Worm (Caenorhabditis elegans) whole organism, L3 larva: Measurements from ENCODE around the gene D1054.1.

Experiments
- R02D3.7 ChIP-seq: fragments of 150-350 bp; optimal IDR thresholded peaks from 2 replicates; lab custom pipeline; 2014; ENCODE audit warnings: missing biosample characterization, missing genetic modification characterization
- ZK546.5 ChIP-seq: sonication (generic microtip); optimal IDR thresholded peaks from 2 replicates; lab custom pipeline; 2017; ENCODE audit warnings: missing biosample characterization, missing genetic modification characterization
- aly-2 ChIP-seq: fragments of 150-350 bp; optimal IDR thresholded peaks from 2 replicates; lab custom pipeline; 2014; ENCODE audit warnings: missing biosample characterization, missing genetic modification characterization
- ama-1 ChIP-seq: fragments of 150-350 bp; optimal IDR thresholded peaks from 2 replicates; lab custom pipeline; 2018
- ceh-16 ChIP-seq: sonication (generic microtip); optimal IDR thresholded peaks from 2 replicates; lab custom pipeline; 2017; ENCODE audit warnings: missing biosample characterization, missing genetic modification characterization
- ceh-28 ChIP-seq: fragments of 150-350 bp; optimal IDR thresholded peaks from 2 replicates; lab custom pipeline; 2014; ENCODE audit warnings: missing biosample characterization, missing genetic modification reagents, missing genetic modification characterization
- ceh-9 ChIP-seq: sonication (generic microtip); optimal IDR thresholded peaks from 2 replicates; lab custom pipeline; 2018; ENCODE audit warnings: missing biosample characterization, missing genetic modification characterization
- egl-27 ChIP-seq: sonication (generic microtip); optimal IDR thresholded peaks from 4 replicates; lab custom pipeline; 2017; ENCODE audit warnings: missing biosample characterization, missing genetic modification reagents, missing genetic modification characterization
- egl-5 ChIP-seq: fragments of 150-350 bp; optimal IDR thresholded peaks from 2 replicates; lab custom pipeline; 2017; ENCODE audit warnings: missing biosample characterization, missing genetic modification reagents, missing genetic modification characterization, inconsistent platforms
- elt-1 ChIP-seq: fragments of 150-350 bp; optimal IDR thresholded peaks from 2 replicates; lab custom pipeline; 2014; ENCODE audit warnings: missing biosample characterization, missing genetic modification characterization
- eor-1 ChIP-seq, 2 experiments: fragments of 150-350 bp; optimal IDR thresholded peaks; 2 replicates each; lab custom pipeline; 2014 to 2018; ENCODE audit warnings: missing biosample characterization in 2 of 2, missing genetic modification characterization in 2 of 2
- fkh-10 ChIP-seq: sonication (generic microtip); optimal IDR thresholded peaks from 2 replicates; lab custom pipeline; 2017; ENCODE audit warnings: missing biosample characterization, missing genetic modification reagents, missing genetic modification characterization
- fkh-2 ChIP-seq: fragments of 150-350 bp; optimal IDR thresholded peaks from 2 replicates; lab custom pipeline; 2014; ENCODE audit warnings: missing biosample characterization, missing genetic modification reagents, missing genetic modification characterization
- fos-1 ChIP-seq: fragments of 150-350 bp; optimal IDR thresholded peaks from 2 replicates; lab custom pipeline; 2014; ENCODE audit warnings: missing biosample characterization, missing genetic modification characterization
- jun-1 ChIP-seq: fragments of 150-350 bp; optimal IDR thresholded peaks from 2 replicates; lab custom pipeline; 2014; ENCODE audit warnings: missing biosample characterization, missing genetic modification reagents, missing genetic modification characterization
- lin-15B ChIP-seq: fragments of 150-350 bp; optimal IDR thresholded peaks from 2 replicates; lab custom pipeline; 2014; ENCODE audit warnings: missing biosample characterization, missing genetic modification characterization
- lin-39 ChIP-seq: fragments of 150-350 bp; optimal IDR thresholded peaks from 2 replicates; lab custom pipeline; 2018; ENCODE audit warnings: missing biosample characterization, missing genetic modification reagents, missing genetic modification characterization
- mdl-1 ChIP-seq: fragments of 150-350 bp; optimal IDR thresholded peaks from 2 replicates; lab custom pipeline; 2014; ENCODE audit warnings: missing biosample characterization, missing genetic modification characterization
- mml-1 ChIP-seq: fragments of 150-350 bp; sonication (generic microtip); optimal IDR thresholded peaks from 3 replicates; lab custom pipeline; 2014; ENCODE audit warnings: missing biosample characterization, missing genetic modification characterization
- nfya-1 ChIP-seq: sonication (generic microtip); optimal IDR thresholded peaks from 2 replicates; lab custom pipeline; 2017; ENCODE audit warnings: missing genetic modification characterization, mild to moderate bottlenecking, missing compliant biosample characterization, antibody characterized with exemption, moderate library complexity; ENCODE audit not compliant: insufficient read depth
- nhr-12 ChIP-seq: fragments of 150-350 bp; optimal IDR thresholded peaks from 2 replicates; lab custom pipeline; 2014; ENCODE audit warnings: missing biosample characterization, missing genetic modification characterization
- nhr-23 ChIP-seq: fragments of 150-350 bp; optimal IDR thresholded peaks from 2 replicates; lab custom pipeline; 2014; ENCODE audit warnings: missing biosample characterization, missing genetic modification reagents, missing genetic modification characterization
- nhr-237 ChIP-seq: fragments of 150-350 bp; optimal IDR thresholded peaks from 2 replicates; lab custom pipeline; 2014; ENCODE audit warnings: missing biosample characterization, missing genetic modification characterization
- nhr-25 ChIP-seq: sonication (generic microtip); optimal IDR thresholded peaks from 2 replicates; lab custom pipeline; 2017; ENCODE audit warnings: missing biosample characterization, missing genetic modification characterization
- nhr-43 ChIP-seq: sonication (generic microtip); optimal IDR thresholded peaks from 2 replicates; lab custom pipeline; 2016; ENCODE audit warnings: mild to moderate bottlenecking, missing genetic modification characterization, missing compliant biosample characterization; ENCODE audit not compliant: poor library complexity, severe bottlenecking
- nhr-67 ChIP-seq: fragments of 150-350 bp; optimal IDR thresholded peaks from 2 replicates; lab custom pipeline; 2014; ENCODE audit warnings: missing biosample characterization, missing genetic modification characterization
- nhr-77 ChIP-seq: fragments of 150-350 bp; optimal IDR thresholded peaks from 2 replicates; lab custom pipeline; 2014; ENCODE audit warnings: missing biosample characterization, missing genetic modification characterization
- pha-4 ChIP-seq: fragments of 150-350 bp; optimal IDR thresholded peaks from 2 replicates; lab custom pipeline; 2014; ENCODE audit warnings: missing biosample characterization, missing genetic modification reagents, missing genetic modification characterization
- pqm-1 ChIP-seq: fragments of 150-350 bp; optimal IDR thresholded peaks from 2 replicates; lab custom pipeline; 2017; ENCODE audit warnings: missing biosample characterization, missing genetic modification characterization, inconsistent platforms
- sea-2 ChIP-seq: fragments of 150-350 bp; sonication (generic microtip); optimal IDR thresholded peaks from 4 replicates; lab custom pipeline; 2014; ENCODE audit warnings: missing biosample characterization, missing genetic modification reagents, missing genetic modification characterization
- snpc-4 ChIP-seq: fragments of 150-350 bp; optimal IDR thresholded peaks from 2 replicates; lab custom pipeline; 2014; ENCODE audit warnings: missing biosample characterization, missing genetic modification characterization
- ztf-4 ChIP-seq: fragments of 150-350 bp; optimal IDR thresholded peaks from 2 replicates; lab custom pipeline; 2014; ENCODE audit warnings: missing biosample characterization, missing genetic modification characterization

Gene D1054.1

ce11 chrV:10798090-10798489 lies 28.1 kb upstream of the D1054.1 start, which contains the start of gene srh-184:
TSS of gene srh-184 (minus strand) at chrV:10798190.
- TF ChIP-seq ztf-4 (no peak), nhr-67 (tag; lab: Kevin White, UChicago) (no peak)

- TF ChIP-seq ama-1 (lab: Kevin White, UChicago) (no peak), nhr-77 (tag; lab: Kevin White, UChicago) (no peak), ceh-16 (tag; lab: Kevin White, UChicago) (no peak), lin-15B (tag; lab: Kevin White, UChicago) (no peak), lin-39 (tag; lab: Kevin White, UChicago) (no peak), sea-2 (no peak)
Observed at ce11 chrV:10795494-10795893, 25.5 kb upstream of the D1054.1 start, which contains the start of gene D1054.19. TSS of gene D1054.19 (plus strand) at chrV:10795794.

- TF ChIP-seq mml-1 (no peak), egl-27 (tag; lab: Kevin White, UChicago) (no peak), lin-39 (tag; lab: Kevin White, UChicago) (no peak), nhr-77 (tag; lab: Kevin White, UChicago) (no peak), nhr-67 (tag; lab: Kevin White, UChicago) (no peak), ceh-28 (tag; lab: Kevin White, UChicago) (no peak)
Observed at ce11 chrV:10794463-10794862, 24.4 kb upstream of the D1054.1 start.

ce11 chrV:10793498-10793897 lies 23.5 kb upstream of the D1054.1 start, which contains the start of gene ule-3:
TSS of gene ule-3 (plus strand) at chrV:10793798.
- TF ChIP-seq nhr-67 (tag; lab: Kevin White, UChicago) (no peak), nhr-23 (tag; lab: Kevin White, UChicago) (no peak), nfya-1 (tag; lab: Kevin White, UChicago) (no peak), ztf-4 (no peak), ceh-16 (tag; lab: Kevin White, UChicago) (no peak), fkh-10 (no peak), nhr-43 (no peak), nhr-237 (no peak), mml-1 (no peak), pqm-1 (no peak), snpc-4 (tag; lab: Kevin White, UChicago) (no peak), fkh-2 (no peak), aly-2 (tag; lab: Kevin White, UChicago) (no peak), egl-27 (tag; lab: Kevin White, UChicago) (no peak), nhr-12 (tag; lab: Kevin White, UChicago) (no peak), mdl-1 (no peak), ceh-28 (tag; lab: Kevin White, UChicago) (no peak), eor-1 (tag; optimal IDR thresholded peaks at IDR 0.05; lab: Kevin White, UChicago) (no peak)
- TF ChIP-seq, all 47 proteins: peak for 0

ce11 chrV:10792775-10793174 lies 22.8 kb upstream of the D1054.1 start, which contains the start of gene D1054.10:
TSS of gene D1054.10 (minus strand) at chrV:10792875.
- no peak for TF ChIP-seq R02D3.7 (tag; lab: Kevin White, UChicago)
- no peak for TF ChIP-seq fkh-10
- TF ChIP-seq elt-1: no peak
- TF ChIP-seq nhr-237: no peak
- TF ChIP-seq ztf-4: no peak
- TF ChIP-seq nhr-25 (tag; lab: Kevin White, UChicago): no peak
- TF ChIP-seq ceh-9 (tag; lab: Kevin White, UChicago): no peak
- no peak for TF ChIP-seq ZK546.5 (tag; lab: Kevin White, UChicago)

- TF ChIP-seq ceh-16 (tag; lab: Kevin White, UChicago): no peak
- TF ChIP-seq fkh-10: no peak
- TF ChIP-seq ama-1 (lab: Kevin White, UChicago): no peak
- TF ChIP-seq jun-1 (tag; lab: Kevin White, UChicago): no peak
- no peak for TF ChIP-seq eor-1 (tag; optimal IDR thresholded peaks at IDR 0.05; lab: Kevin White, UChicago)
- TF ChIP-seq fos-1 (tag; lab: Kevin White, UChicago): no peak
Observed at ce11 chrV:10790921-10791320, 20.9 kb upstream of the D1054.1 start, which contains the start of gene D1054.9. TSS of gene D1054.9 (minus strand) at chrV:10791057.

- TF ChIP-seq pha-4: peak; percentile 56
- no peak for TF ChIP-seq egl-5 (tag; lab: Kevin White, UChicago)
- TF ChIP-seq, all 47 proteins: peak for 1
Observed at ce11 chrV:10784011-10784410, 14.0 kb upstream of the D1054.1 start, which contains the start of gene D1054.8. TSS of gene D1054.8 (plus strand) at chrV:10784311.
